Worm (Caenorhabditis elegans) whole organism, mixed stage, embryonic: ENCODE data around the gene F52D2.12.

Experiments used
- ceh-39 ChIP-seq: fragments of 150-350 bp; optimal IDR thresholded peaks from 2 replicates; lab custom pipeline; 2014; ENCODE audit warnings: missing biosample characterization, missing genetic modification characterization
- elt-1 ChIP-seq: sonication (generic microtip); optimal IDR thresholded peaks from 2 replicates; lab custom pipeline; 2017; ENCODE audit warnings: missing genetic modification characterization, mild to moderate bottlenecking, missing compliant biosample characterization, antibody characterized with exemption, moderate library complexity, borderline replicate concordance; ENCODE audit not compliant: insufficient read depth
- elt-3 ChIP-seq: fragments of 150-350 bp; optimal IDR thresholded peaks from 2 replicates; lab custom pipeline; 2014; ENCODE audit warnings: missing biosample characterization, missing genetic modification characterization
- lsy-2 ChIP-seq: fragments of 150-350 bp; optimal IDR thresholded peaks from 2 replicates; lab custom pipeline; 2014; ENCODE audit warnings: missing biosample characterization, missing genetic modification characterization
- mab-5 ChIP-seq: fragments of 150-350 bp; optimal IDR thresholded peaks from 2 replicates; lab custom pipeline; 2014; ENCODE audit warnings: missing biosample characterization, missing genetic modification characterization
- nhr-12 ChIP-seq: fragments of 150-350 bp; optimal IDR thresholded peaks from 2 replicates; lab custom pipeline; 2014; ENCODE audit warnings: missing biosample characterization, missing genetic modification characterization
- snpc-4 ChIP-seq: fragments of 150-350 bp; optimal IDR thresholded peaks from 2 replicates; lab custom pipeline; 2014; ENCODE audit warnings: missing biosample characterization, missing genetic modification characterization
- unc-39 ChIP-seq: fragments of 150-350 bp; optimal IDR thresholded peaks from 2 replicates; lab custom pipeline; 2014; ENCODE audit warnings: missing biosample characterization, missing genetic modification characterization
- unc-62 ChIP-seq: fragments of 150-350 bp; optimal IDR thresholded peaks from 2 replicates; lab custom pipeline; 2014; ENCODE audit warnings: missing biosample characterization, missing genetic modification reagents, missing genetic modification characterization

DNA sequence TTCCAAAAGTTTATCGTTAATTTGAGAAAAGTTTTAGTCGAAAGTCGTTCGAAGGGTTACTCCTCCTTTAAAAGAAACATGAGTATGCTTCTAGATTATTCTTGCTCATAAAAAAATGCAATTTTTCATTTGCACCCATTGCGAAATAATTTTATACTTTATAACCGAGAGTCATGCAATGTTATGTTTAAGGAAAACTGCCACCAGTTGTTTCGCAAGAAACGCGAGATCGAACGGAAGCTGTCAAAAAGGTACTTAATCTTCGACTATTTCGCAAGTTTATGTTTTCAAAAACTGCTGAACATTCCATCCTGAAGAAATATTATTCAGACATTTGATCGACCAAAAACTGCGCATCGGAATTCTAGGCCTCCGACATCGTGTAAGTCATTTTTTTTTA is 36.1 kb downstream of the F52D2.12 start:
- TF ChIP-seq elt-3 (tag; lab: Kevin White, UChicago), result no peak
- TF ChIP-seq lsy-2 (tag; lab: Kevin White, UChicago), result no peak
- TF ChIP-seq unc-62, result no peak
- TF ChIP-seq nhr-12, result no peak
- TF ChIP-seq ceh-39 (tag; lab: Kevin White, UChicago), result no peak
- no peak for TF ChIP-seq snpc-4 (tag; lab: Kevin White, UChicago)
- TF ChIP-seq elt-1 (tag; lab: Kevin White, UChicago), result no peak
- TF ChIP-seq unc-39, result no peak
- no peak for TF ChIP-seq mab-5 (tag; lab: Kevin White, UChicago)
